Fruit fly (Drosophila melanogaster) whole organism, wandering third instar larva: ENCODE measurements around the gene CG3032.

Source experiments
- Abd-B ChIP-seq: fragments of >200 bp; optimal IDR thresholded peaks from 2 replicates; lab custom pipeline; 2017; ENCODE audit warnings: missing biosample characterization, missing genetic modification characterization
- CG32264 ChIP-seq: fragments of 200-800 bp; sonication (Bioruptor generic); optimal IDR thresholded peaks from 2 replicates; lab custom pipeline; 2016; ENCODE audit warnings: missing biosample characterization, missing genetic modification characterization
- GATAd ChIP-seq: sonication (Bioruptor generic); optimal IDR thresholded peaks from 2 replicates; lab custom pipeline; 2016; ENCODE audit warnings: missing biosample characterization, missing genetic modification characterization
- HLH106 ChIP-seq: fragments of 200-800 bp; optimal IDR thresholded peaks from 3 replicates; lab custom pipeline; 2019; ENCODE audit warnings: missing biosample characterization, mild to moderate bottlenecking, missing genetic modification characterization, moderate library complexity
- Hr78 ChIP-seq: fragments of >200 bp; optimal IDR thresholded peaks from 2 replicates; lab custom pipeline; 2017; ENCODE audit warnings: missing biosample characterization, missing genetic modification characterization
- Hr83 ChIP-seq: fragments of 200-300 bp; sonication (Bioruptor generic); optimal IDR thresholded peaks from 2 replicates; lab custom pipeline; 2016; ENCODE audit warnings: missing biosample characterization, mild to moderate bottlenecking, missing genetic modification characterization, moderate library complexity; ENCODE audit not compliant: poor library complexity, severe bottlenecking
- Mio ChIP-seq: sonication (Bioruptor generic); optimal IDR thresholded peaks from 2 replicates; lab custom pipeline; 2016; ENCODE audit warnings: missing biosample characterization, missing genetic modification characterization
- Rel ChIP-seq, 2 experiments: fragments of 200-800 bp; sonication (Bioruptor generic) in 1 of 2; optimal IDR thresholded peaks; 2 replicates in 1 of 2; 3 replicates in 1 of 2; lab custom pipeline; 2016 to 2019; ENCODE audit warnings: mild to moderate bottlenecking in 2 of 2, missing biosample characterization in 2 of 2, missing genetic modification characterization in 2 of 2, moderate library complexity in 1 of 2
- h ChIP-seq: fragments of 200-800 bp; sonication (Bioruptor generic); optimal IDR thresholded peaks from 3 replicates; lab custom pipeline; 2016; ENCODE audit warnings: missing biosample characterization, mild to moderate bottlenecking, missing genetic modification characterization
- lola ChIP-seq: fragments of >200 bp; optimal IDR thresholded peaks from 2 replicates; lab custom pipeline; 2017; ENCODE audit warnings: missing biosample characterization, missing genetic modification characterization
- pan ChIP-seq: fragments of >200 bp; optimal IDR thresholded peaks from 2 replicates; lab custom pipeline; 2017
- sage ChIP-seq: fragments of 200-800 bp; sonication (Bioruptor generic); optimal IDR thresholded peaks from 2 replicates; lab custom pipeline; 2016; ENCODE audit warnings: missing biosample characterization, mild to moderate bottlenecking, missing genetic modification characterization
- usp ChIP-seq: fragments of >200 bp; optimal IDR thresholded peaks from 2 replicates; lab custom pipeline; 2017; ENCODE audit warnings: missing biosample characterization, missing genetic modification characterization

- TF ChIP-seq Hr78 (GFP tag; lab: Kevin White, UChicago): no peak
- no peak for TF ChIP-seq CG32264 (GFP tag; lab: Kevin White, UChicago)
- no peak for TF ChIP-seq usp (GFP tag; lab: Kevin White, UChicago)
- TF ChIP-seq GATAd (GFP tag; lab: Kevin White, UChicago): no peak
- peak; percentile 57 for TF ChIP-seq h (GFP tag; lab: Kevin White, UChicago)
- TF ChIP-seq sage (GFP tag; lab: Kevin White, UChicago): no peak
- TF ChIP-seq Hr83 (GFP tag; lab: Kevin White, UChicago): no peak
- no peak for TF ChIP-seq Mio (GFP tag; lab: Kevin White, UChicago)
- peak; percentile 34 for TF ChIP-seq HLH106
- no peak for TF ChIP-seq pan (lab: Kevin White, UChicago)
- no peak for TF ChIP-seq lola (GFP tag; lab: Kevin White, UChicago)
- TF ChIP-seq Rel (GFP tag; optimal IDR thresholded peaks at IDR 0.05; lab: Kevin White, UChicago): no peak
- no peak for TF ChIP-seq Rel (tag; optimal IDR thresholded peaks at IDR 0.05; lab: Kevin White, UChicago)
- TF ChIP-seq Abd-B (GFP tag; lab: Kevin White, UChicago): no peak
Measured at dm6 chrX:6976364-6976763, 37.3 kb downstream of the CG3032 start.
